Fruit fly (Drosophila melanogaster) Kc167 (cell line): ENCODE measurements around the gene GC2.

Experiments
- Sin3A ChIP-seq: fragments of >200 bp; optimal IDR thresholded peaks from 2 replicates; lab custom pipeline; 2018; ENCODE audit warnings: missing external identifiers
- h ChIP-seq: fragments of >200 bp; optimal IDR thresholded peaks from 3 replicates; lab custom pipeline; 2018; ENCODE audit warnings: missing external identifiers
- psq ChIP-seq: fragments of >200 bp; optimal IDR thresholded peaks from 2 replicates; lab custom pipeline; 2017; ENCODE audit warnings: missing external identifiers

dm6 chr3R:11998130-11998529 lies 26.6 kb downstream of the GC2 start:
- TF ChIP-seq psq (lab: Kevin White, UChicago) (no peak), h (no peak), Sin3A (lab: Kevin White, UChicago) (no peak)
